Worm (Caenorhabditis elegans): Measurements from ENCODE around the gene drd-10.

DNA sequence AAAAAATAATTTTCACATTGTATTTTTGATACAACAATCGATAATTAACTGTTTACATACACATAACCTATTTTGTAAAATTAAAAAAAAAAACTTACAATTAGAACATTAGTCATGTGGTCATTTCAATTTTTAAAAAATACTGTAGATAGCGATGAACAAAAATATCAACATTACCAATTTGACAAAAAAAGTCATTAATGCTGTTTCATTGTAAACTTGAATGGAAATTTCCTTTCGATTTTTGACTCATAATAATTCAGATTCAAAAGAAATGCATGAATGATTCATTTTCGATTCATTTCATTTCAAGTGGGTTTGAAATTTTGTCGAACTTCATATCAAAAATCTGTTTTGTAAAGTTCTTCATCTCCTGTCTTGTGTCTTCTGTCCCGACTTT is 2.1 kb downstream of the drd-10 start, which contains the start of gene C33G8.2:
- TF ChIP-seq hmg-1.1 (GFP tag; IDR thresholded peaks at IDR 0.05) = no peak
- no peak for TF ChIP-seq ztf-11 (tag; optimal IDR thresholded peaks at IDR 0.05)
- TF ChIP-seq fos-1 (tag; optimal IDR thresholded peaks at IDR 0.05) = no peak
- no peak for TF ChIP-seq ceh-20 (GFP tag; IDR thresholded peaks at IDR 0.05)
- no peak for TF ChIP-seq unc-130 (GFP tag; optimal IDR thresholded peaks at IDR 0.05)
- TF ChIP-seq lin-15B (tag; optimal IDR thresholded peaks at IDR 0.05) = no peak
- no peak for TF ChIP-seq ceh-28 (tag; optimal IDR thresholded peaks at IDR 0.05)
- no peak for TF ChIP-seq unc-62 (GFP tag; optimal IDR thresholded peaks at IDR 0.05 in 1 of 2)
- TF ChIP-seq unc-62 (tag; optimal IDR thresholded peaks at IDR 0.05) = no peak
- TF ChIP-seq nhr-11 (tag; optimal IDR thresholded peaks at IDR 0.05) = no peak
- TF ChIP-seq pha-4 (GFP tag; IDR thresholded peaks at IDR 0.05) = no peak
- no peak for TF ChIP-seq pha-4 (tag; optimal IDR thresholded peaks at IDR 0.05)
